Worm (Caenorhabditis elegans) whole organism, early embryonic: ENCODE results near the gene twk-42.

Experiments
- B0310.2 ChIP-seq: sonication (generic microtip); optimal IDR thresholded peaks from 2 replicates; lab custom pipeline; 2016; ENCODE audit warnings: mild to moderate bottlenecking, missing genetic modification characterization, missing compliant biosample characterization
- F13C5.2 ChIP-seq: sonication (generic microtip); optimal IDR thresholded peaks from 2 replicates; lab custom pipeline; 2017; ENCODE audit warnings: mild to moderate bottlenecking, missing genetic modification characterization, inconsistent platforms, missing compliant biosample characterization
- aly-1 ChIP-seq: sonication (generic microtip); optimal IDR thresholded peaks from 2 replicates; lab custom pipeline; 2016; ENCODE audit warnings: missing genetic modification characterization, missing compliant biosample characterization
- ama-1 ChIP-seq: fragments of 150-350 bp; optimal IDR thresholded peaks from 2 replicates; lab custom pipeline; 2014
- ceh-13 ChIP-seq: fragments of 200-800 bp; sonication (Bioruptor generic); optimal IDR thresholded peaks from 2 replicates; lab custom pipeline; 2018; ENCODE audit warnings: mild to moderate bottlenecking, missing genetic modification characterization, missing compliant biosample characterization
- ceh-36 ChIP-seq: sonication (generic microtip); optimal IDR thresholded peaks from 2 replicates; lab custom pipeline; 2016; ENCODE audit warnings: missing genetic modification characterization, inconsistent platforms, missing compliant biosample characterization
- ets-7 ChIP-seq: sonication (generic microtip); optimal IDR thresholded peaks from 2 replicates; lab custom pipeline; 2016; ENCODE audit warnings: missing genotype, missing genetic modification characterization, missing compliant biosample characterization
- flt-1 ChIP-seq: fragments of 200-800 bp; sonication (Bioruptor generic); IDR thresholded peaks from 2 replicates; pipeline ENCODE4 v1.3.6; 2022; ENCODE audit warnings: missing genetic modification characterization, missing compliant biosample characterization
- hmbx-1 ChIP-seq: sonication (generic microtip); optimal IDR thresholded peaks from 2 replicates; lab custom pipeline; 2016; ENCODE audit warnings: mild to moderate bottlenecking, missing genetic modification characterization, missing compliant biosample characterization
- hmg-4 ChIP-seq: fragments of 200-800 bp; sonication (Bioruptor generic); optimal IDR thresholded peaks from 2 replicates; lab custom pipeline; 2018; ENCODE audit warnings: mild to moderate bottlenecking, missing genetic modification characterization, missing compliant biosample characterization
- hnd-1 ChIP-seq: sonication (generic microtip); optimal IDR thresholded peaks from 2 replicates; lab custom pipeline; 2016; ENCODE audit warnings: missing genetic modification characterization, missing compliant biosample characterization
- pes-1 ChIP-seq: fragments of 200-800 bp; sonication (Bioruptor generic); IDR thresholded peaks from 2 replicates; pipeline ENCODE4 v1.3.6; 2022; ENCODE audit warnings: missing genetic modification reagents, missing genetic modification characterization, missing compliant biosample characterization
- scrt-1 ChIP-seq: fragments of 200-800 bp; sonication (Bioruptor generic); IDR thresholded peaks from 2 replicates; pipeline ENCODE4 v1.3.6; 2022; ENCODE audit warnings: missing genetic modification characterization, missing compliant biosample characterization
- sea-1 ChIP-seq: fragments of 200-800 bp; sonication (Bioruptor generic); conservative IDR thresholded peaks from 2 replicates; pipeline ENCODE4 v1.3.6; 2022; ENCODE audit warnings: missing genetic modification characterization, missing compliant biosample characterization
- tbx-11 ChIP-seq: fragments of 200-800 bp; sonication (Bioruptor generic); IDR thresholded peaks from 2 replicates; pipeline ENCODE4 v1.3.6; 2022; ENCODE audit warnings: missing genetic modification characterization, missing compliant biosample characterization
- tbx-37 ChIP-seq: fragments of 200-800 bp; sonication (Bioruptor generic); conservative IDR thresholded peaks from 2 replicates; pipeline ENCODE4 v1.3.6; 2022; ENCODE audit warnings: missing genetic modification reagents, missing genetic modification characterization, missing compliant biosample characterization
- tra-4 ChIP-seq: sonication (generic microtip); optimal IDR thresholded peaks from 2 replicates; lab custom pipeline; 2017; ENCODE audit warnings: missing genetic modification characterization, missing compliant biosample characterization

Gene twk-42

ce11 chrV:17699097-17699496 is 33.3 kb downstream of the twk-42 start, which contains the start of gene Y26G10.4:
TSS of gene Y26G10.4 (minus strand) at chrV:17699197.
- TF ChIP-seq tra-4 (tag; lab: Kevin White, UChicago) (no peak), ceh-13 (GFP tag; lab: Kevin White, UChicago) (no peak), hmbx-1 (tag; lab: Kevin White, UChicago) (no peak), B0310.2 (tag; lab: Kevin White, UChicago) (no peak), tbx-11 (GFP tag; lab: Robert Waterston, UW) (no peak), hnd-1 (tag; lab: Kevin White, UChicago) (no peak), F13C5.2 (no peak), tbx-37 (GFP tag; lab: Robert Waterston, UW) (no peak), hmg-4 (GFP tag; lab: Kevin White, UChicago) (no peak), flt-1 (GFP tag; lab: Robert Waterston, UW) (no peak), sea-1 (GFP tag; lab: Robert Waterston, UW) (no peak), ceh-36 (tag; lab: Kevin White, UChicago) (no peak), pes-1 (GFP tag; lab: Robert Waterston, UW) (no peak), aly-1 (no peak), ets-7 (tag; lab: Kevin White, UChicago) (no peak), scrt-1 (GFP tag; lab: Robert Waterston, UW) (no peak), ama-1 (lab: Kevin White, UChicago) (no peak)

- TF ChIP-seq ceh-13 (GFP tag; lab: Kevin White, UChicago) (no peak), ets-7 (tag; lab: Kevin White, UChicago) (no peak), ama-1 (lab: Kevin White, UChicago) (no peak), tbx-11 (GFP tag; lab: Robert Waterston, UW) (no peak), F13C5.2 (no peak), B0310.2 (tag; lab: Kevin White, UChicago) (no peak), flt-1 (GFP tag; lab: Robert Waterston, UW) (no peak), aly-1 (no peak), pes-1 (GFP tag; lab: Robert Waterston, UW) (no peak), scrt-1 (GFP tag; lab: Robert Waterston, UW) (no peak), tbx-37 (GFP tag; lab: Robert Waterston, UW) (no peak), tra-4 (tag; lab: Kevin White, UChicago) (no peak), hmg-4 (GFP tag; lab: Kevin White, UChicago) (no peak), ceh-36 (tag; lab: Kevin White, UChicago) (no peak)
Measured at ce11 chrV:17696753-17697152, 35.7 kb downstream of the twk-42 start, which contains the start of gene spp-29. TSS of gene spp-29 (minus strand) at chrV:17696853.

ce11 chrV:17695802-17696201 is 36.6 kb downstream of the twk-42 start, which contains the start of gene Y26G10.1:
TSS of gene Y26G10.1 (minus strand) at chrV:17695902.
- TF ChIP-seq tbx-37 (GFP tag; lab: Robert Waterston, UW) (no peak), hmbx-1 (tag; lab: Kevin White, UChicago) (no peak), pes-1 (GFP tag; lab: Robert Waterston, UW) (no peak), ceh-36 (tag; lab: Kevin White, UChicago) (no peak), tra-4 (tag; lab: Kevin White, UChicago) (no peak), flt-1 (GFP tag; lab: Robert Waterston, UW) (no peak), B0310.2 (tag; lab: Kevin White, UChicago) (no peak), ets-7 (tag; lab: Kevin White, UChicago) (no peak), F13C5.2 (no peak), ceh-13 (GFP tag; lab: Kevin White, UChicago) (no peak), ama-1 (lab: Kevin White, UChicago) (no peak), sea-1 (GFP tag; lab: Robert Waterston, UW) (no peak), hnd-1 (tag; lab: Kevin White, UChicago) (no peak), aly-1 (no peak), tbx-11 (GFP tag; lab: Robert Waterston, UW) (no peak), hmg-4 (GFP tag; lab: Kevin White, UChicago) (no peak), scrt-1 (GFP tag; lab: Robert Waterston, UW) (no peak)

DNA sequence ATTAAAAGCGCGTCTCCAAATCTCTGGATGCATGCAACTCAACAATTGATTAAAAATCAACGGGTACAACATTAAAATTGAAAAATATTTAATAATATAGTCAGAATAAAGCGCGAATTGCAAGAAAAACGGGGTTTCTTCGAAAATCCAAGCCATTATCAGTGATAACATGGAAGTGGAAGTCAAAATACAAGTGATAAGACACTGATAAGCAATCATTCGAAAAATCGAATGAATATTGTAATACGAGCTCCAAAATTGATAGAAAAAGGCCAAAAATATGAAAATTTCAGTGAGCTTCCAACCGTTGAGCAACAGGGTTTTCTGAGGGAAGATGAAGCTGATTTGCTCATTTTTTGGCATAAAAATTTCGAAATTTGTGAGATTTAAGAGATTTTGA is 38.2 kb downstream of the twk-42 start:
- no peak for TF ChIP-seq tbx-37 (GFP tag; lab: Robert Waterston, UW)
- no peak for TF ChIP-seq hnd-1 (tag; lab: Kevin White, UChicago)
- no peak for TF ChIP-seq hmg-4 (GFP tag; lab: Kevin White, UChicago)
- TF ChIP-seq B0310.2 (tag; lab: Kevin White, UChicago), result no peak
- no peak for TF ChIP-seq ama-1 (lab: Kevin White, UChicago)
- no peak for TF ChIP-seq scrt-1 (GFP tag; lab: Robert Waterston, UW)
- TF ChIP-seq flt-1 (GFP tag; lab: Robert Waterston, UW), result no peak
- no peak for TF ChIP-seq pes-1 (GFP tag; lab: Robert Waterston, UW)
- TF ChIP-seq F13C5.2, result no peak

- TF ChIP-seq hmbx-1 (tag; lab: Kevin White, UChicago) (no peak), tra-4 (tag; lab: Kevin White, UChicago) (no peak), flt-1 (GFP tag; lab: Robert Waterston, UW) (no peak), ets-7 (tag; lab: Kevin White, UChicago) (no peak), F13C5.2 (no peak), scrt-1 (GFP tag; lab: Robert Waterston, UW) (no peak), tbx-37 (GFP tag; lab: Robert Waterston, UW) (no peak), aly-1 (no peak), hmg-4 (GFP tag; lab: Kevin White, UChicago) (no peak), hnd-1 (tag; lab: Kevin White, UChicago) (no peak), tbx-11 (GFP tag; lab: Robert Waterston, UW) (no peak), pes-1 (GFP tag; lab: Robert Waterston, UW) (no peak), ceh-13 (GFP tag; lab: Kevin White, UChicago) (no peak), sea-1 (GFP tag; lab: Robert Waterston, UW) (no peak)
Measured at ce11 chrV:17690922-17691321, 41.5 kb downstream of the twk-42 start, which contains the start of gene F59A1.13. TSS of gene F59A1.13 (minus strand) at chrV:17691022.

DNA sequence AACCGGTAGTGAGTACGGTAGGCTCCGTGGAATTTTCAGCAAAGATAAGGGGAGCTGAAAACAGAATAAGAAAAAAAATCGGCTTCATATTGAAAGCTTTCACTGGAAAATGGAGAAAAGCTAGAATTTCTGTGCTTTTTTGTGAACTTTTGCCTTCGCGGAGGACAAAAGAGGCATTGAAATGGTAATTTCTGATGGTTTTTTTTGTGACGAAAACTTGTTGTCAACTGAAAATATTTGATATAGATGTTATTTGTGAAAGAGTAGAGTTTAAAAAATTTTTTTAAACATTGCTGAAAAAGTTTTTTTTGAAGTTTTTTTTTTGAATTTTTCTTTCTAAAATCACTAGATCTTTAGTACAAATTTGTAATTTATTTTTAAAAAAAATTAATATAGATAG is 45.6 kb downstream of the twk-42 start, which contains the start of gene F59A1.18:
Gene F59A1.18 (minus strand): TSS at position 101 of the 400 bp plus-strand sequence.
- TF ChIP-seq ets-7 (tag; lab: Kevin White, UChicago) (no peak), ceh-13 (GFP tag; lab: Kevin White, UChicago) (no peak), hmbx-1 (tag; lab: Kevin White, UChicago) (no peak), flt-1 (GFP tag; lab: Robert Waterston, UW) (no peak), tra-4 (tag; lab: Kevin White, UChicago) (no peak), hnd-1 (tag; lab: Kevin White, UChicago) (no peak), ceh-36 (tag; lab: Kevin White, UChicago) (no peak), ama-1 (lab: Kevin White, UChicago) (no peak), hmg-4 (GFP tag; lab: Kevin White, UChicago) (no peak), sea-1 (GFP tag; lab: Robert Waterston, UW) (no peak), scrt-1 (GFP tag; lab: Robert Waterston, UW) (no peak), tbx-37 (GFP tag; lab: Robert Waterston, UW) (no peak), pes-1 (GFP tag; lab: Robert Waterston, UW) (no peak), B0310.2 (tag; lab: Kevin White, UChicago) (no peak), aly-1 (no peak), F13C5.2 (no peak), tbx-11 (GFP tag; lab: Robert Waterston, UW) (no peak)
